Fruit fly (Drosophila melanogaster): ENCODE data around the gene Gasp.

- TF ChIP-seq psq (optimal IDR thresholded peaks at IDR 0.05) (no peak), h (optimal IDR thresholded peaks at IDR 0.05) (no peak), insv (optimal IDR thresholded peaks at IDR 0.05) (no peak), ttk (optimal IDR thresholded peaks at IDR 0.05) (no peak), Sin3A (optimal IDR thresholded peaks at IDR 0.05) (no peak), Myc (optimal IDR thresholded peaks at IDR 0.05) (no peak)
These were observed 3.6 kb downstream of the Gasp start for dm6 chr3R:6097042-6097441.

Measured in Kc167 (cell line).